Worm (Caenorhabditis elegans): Measurements from ENCODE around the gene iff-2.

Gene iff-2

ce11 chrII:8602337-8602944 is 41.3 kb upstream of the iff-2 start, which contains the start of the genes cpf-1 and rpl-26 (continued):
- no peak for TF ChIP-seq nhr-27 (tag; optimal IDR thresholded peaks at IDR 0.05)
- TF ChIP-seq zfh-2 (GFP tag; conservative IDR thresholded peaks at IDR 0.05): 0 out of 2 replicates have a peak, but pooled peaks have one; percentile 8
- peak; percentile 92 for TF ChIP-seq sptf-2 (GFP tag; optimal IDR thresholded peaks at IDR 0.05)
- no peak for TF ChIP-seq madf-10 (tag; optimal IDR thresholded peaks at IDR 0.05)
- TF ChIP-seq xnd-1 (tag; optimal IDR thresholded peaks at IDR 0.05): no peak

ce11 chrII:8600165-8600564 is 39.0 kb upstream of the iff-2 start, which contains the start of gene pigg-1:
Gene pigg-1 (minus strand): TSS chrII:8600265.
- no peak for TF ChIP-seq F37B4.10 (GFP tag; IDR thresholded peaks at IDR 0.05)
- no peak for TF ChIP-seq hmg-20 (GFP tag; IDR thresholded peaks at IDR 0.05)
- TF ChIP-seq sea-2 (GFP tag; IDR thresholded peaks at IDR 0.05): no peak
- TF ChIP-seq ceh-91 (GFP tag; IDR thresholded peaks at IDR 0.05): no peak
- no peak for TF ChIP-seq dox-1 (GFP tag; IDR thresholded peaks at IDR 0.05)
- TF ChIP-seq die-1 (tag; optimal IDR thresholded peaks at IDR 0.05): no peak
- TF ChIP-seq madf-3 (GFP tag; IDR thresholded peaks at IDR 0.05): no peak
- TF ChIP-seq rcor-1 (GFP tag; IDR thresholded peaks at IDR 0.05): no peak
- TF ChIP-seq athp-1 (tag; optimal IDR thresholded peaks at IDR 0.05): no peak
- TF ChIP-seq tbp1 (GFP tag; optimal IDR thresholded peaks at IDR 0.05): no peak
- TF ChIP-seq K12H6.12 (tag; optimal IDR thresholded peaks at IDR 0.05): no peak
- TF ChIP-seq mxl-1 (tag; optimal IDR thresholded peaks at IDR 0.05): no peak
- no peak for TF ChIP-seq pbrm-1 (GFP tag; IDR thresholded peaks at IDR 0.05)
- no peak for TF ChIP-seq madf-10 (tag; optimal IDR thresholded peaks at IDR 0.05)
- no peak for TF ChIP-seq tbx-9 (tag; optimal IDR thresholded peaks at IDR 0.05; ENCODE audit: borderline replicate concordance)
- TF ChIP-seq zfh-2 (GFP tag; conservative IDR thresholded peaks at IDR 0.05): no peak
- TF ChIP-seq snpc-1.1 (tag; optimal IDR thresholded peaks at IDR 0.05; ENCODE audit: insufficient read depth): no peak
- no peak for TF ChIP-seq F57A8.1 (GFP tag; optimal IDR thresholded peaks at IDR 0.05)
- no peak for TF ChIP-seq attf-6 (GFP tag; IDR thresholded peaks at IDR 0.05)

- TF ChIP-seq F10E7.11 (tag; optimal IDR thresholded peaks at IDR 0.05) (no peak), Y53G8AR.9 (GFP tag; conservative IDR thresholded peaks at IDR 0.05) (no peak), hrde-1 (tag; optimal IDR thresholded peaks at IDR 0.05; ENCODE audit: borderline replicate concordance) (no peak), ztf-6 (GFP tag; IDR thresholded peaks at IDR 0.05) (no peak), Y56A3A.18 (GFP tag; IDR thresholded peaks at IDR 0.05) (no peak), B0035.1 (tag; optimal IDR thresholded peaks at IDR 0.05) (no peak), Y95B8A.8 (GFP tag; IDR thresholded peaks at IDR 0.05) (no peak), chd-7 (tag; optimal IDR thresholded peaks at IDR 0.05) (no peak), rec-8 (tag; optimal IDR thresholded peaks at IDR 0.05) (no peak), ZK185.1 (tag; optimal IDR thresholded peaks at IDR 0.05; ENCODE audit: poor library complexity, severe bottlenecking) (no peak), nfya-1 (tag; optimal IDR thresholded peaks at IDR 0.05; ENCODE audit: borderline replicate concordance, insufficient read depth) (no peak), unc-62 (GFP tag; optimal IDR thresholded peaks at IDR 0.05) (no peak), C06A6.2 (GFP tag; conservative IDR thresholded peaks at IDR 0.05) (no peak), nhr-179 (tag; optimal IDR thresholded peaks at IDR 0.05) (no peak), snpc-4 (GFP tag; optimal IDR thresholded peaks at IDR 0.05) (no peak), snpc-4 (tag; optimal IDR thresholded peaks at IDR 0.05) (no peak), fkh-3 (tag; optimal IDR thresholded peaks at IDR 0.05) (no peak)
Measured at ce11 chrII:8599214-8599613, 38.0 kb upstream of the iff-2 start, which contains the start of gene F28C6.5. Gene F28C6.5 (plus strand): TSS chrII:8599514.
